Fruit fly (Drosophila melanogaster) whole organism, wandering third instar larva: ENCODE results near the gene CG43288.

Experiments
- Abd-B ChIP-seq: fragments of >200 bp; optimal IDR thresholded peaks from 2 replicates; lab custom pipeline; 2017; ENCODE audit warnings: missing biosample characterization, missing genetic modification characterization
- CG32264 ChIP-seq: fragments of 200-800 bp; sonication (Bioruptor generic); optimal IDR thresholded peaks from 2 replicates; lab custom pipeline; 2016; ENCODE audit warnings: missing biosample characterization, missing genetic modification characterization
- CG9705 ChIP-seq: fragments of 200-800 bp; sonication (Bioruptor generic); optimal IDR thresholded peaks from 2 replicates; lab custom pipeline; 2018; ENCODE audit warnings: missing biosample characterization, mild to moderate bottlenecking, missing genetic modification characterization
- CrebA ChIP-seq: fragments of 200-800 bp; sonication (Bioruptor generic); optimal IDR thresholded peaks from 2 replicates; lab custom pipeline; 2016; ENCODE audit warnings: missing biosample characterization, mild to moderate bottlenecking, missing genetic modification characterization, borderline replicate concordance
- Dfd ChIP-seq: fragments of >200 bp; optimal IDR thresholded peaks from 2 replicates; lab custom pipeline; 2017; ENCODE audit warnings: missing biosample characterization, missing genetic modification characterization
- Dif ChIP-seq: fragments of 200-275, 200-300 bp; sonication (Bioruptor generic); optimal IDR thresholded peaks from 2 replicates; lab custom pipeline; 2018; ENCODE audit warnings: missing biosample characterization, missing genetic modification characterization; ENCODE audit not compliant: partially characterized antibody
- GATAd ChIP-seq: sonication (Bioruptor generic); optimal IDR thresholded peaks from 2 replicates; lab custom pipeline; 2016; ENCODE audit warnings: missing biosample characterization, missing genetic modification characterization
- Hnf4 ChIP-seq: fragments of 200-800 bp; sonication (Bioruptor generic); optimal IDR thresholded peaks from 2 replicates; lab custom pipeline; 2016; ENCODE audit warnings: missing biosample characterization, mild to moderate bottlenecking, missing genetic modification characterization
- Hr78 ChIP-seq: fragments of >200 bp; optimal IDR thresholded peaks from 2 replicates; lab custom pipeline; 2017; ENCODE audit warnings: missing biosample characterization, missing genetic modification characterization
- Hr83 ChIP-seq: fragments of 200-300 bp; sonication (Bioruptor generic); optimal IDR thresholded peaks from 2 replicates; lab custom pipeline; 2016; ENCODE audit warnings: missing biosample characterization, mild to moderate bottlenecking, missing genetic modification characterization, moderate library complexity; ENCODE audit not compliant: poor library complexity, severe bottlenecking
- Jra ChIP-seq: sonication (Bioruptor generic); optimal IDR thresholded peaks from 2 replicates; lab custom pipeline; 2016; ENCODE audit warnings: missing biosample characterization, missing genetic modification characterization
- Mio ChIP-seq: sonication (Bioruptor generic); optimal IDR thresholded peaks from 2 replicates; lab custom pipeline; 2016; ENCODE audit warnings: missing biosample characterization, missing genetic modification characterization
- Myc ChIP-seq: fragments of >200 bp; optimal IDR thresholded peaks from 2 replicates; lab custom pipeline; 2017
- N ChIP-seq: fragments of >200 bp; optimal IDR thresholded peaks from 2 replicates; lab custom pipeline; 2018; ENCODE audit warnings: missing biosample characterization, missing external identifiers, missing genetic modification characterization
- OdsH ChIP-seq: fragments of 200-800 bp; sonication (Bioruptor generic); optimal IDR thresholded peaks from 2 replicates; lab custom pipeline; 2016; ENCODE audit warnings: missing biosample characterization, mild to moderate bottlenecking, missing genetic modification characterization
- Rel ChIP-seq, 2 experiments: fragments of 200-800 bp; sonication (Bioruptor generic) in 1 of 2; optimal IDR thresholded peaks; 2 replicates in 1 of 2; 3 replicates in 1 of 2; lab custom pipeline; 2016 to 2019; ENCODE audit warnings: mild to moderate bottlenecking in 2 of 2, missing biosample characterization in 2 of 2, missing genetic modification characterization in 2 of 2, moderate library complexity in 1 of 2
- Sp1 ChIP-seq: fragments of 200-800 bp; sonication (Bioruptor generic); optimal IDR thresholded peaks from 3 replicates; lab custom pipeline; 2019; ENCODE audit warnings: missing biosample characterization, mild to moderate bottlenecking, missing genetic modification characterization, moderate library complexity
- Vsx2 ChIP-seq: fragments of 200-300, 225-300 bp; sonication (Bioruptor generic); optimal IDR thresholded peaks from 2 replicates; lab custom pipeline; 2018; ENCODE audit warnings: missing biosample characterization, missing genetic modification characterization; ENCODE audit not compliant: partially characterized antibody
- br ChIP-seq: fragments of 200-800 bp; sonication (Bioruptor generic); optimal IDR thresholded peaks from 2 replicates; lab custom pipeline; 2016; ENCODE audit warnings: missing biosample characterization, missing genetic modification characterization
- brk ChIP-seq: fragments of 200-800 bp; sonication (Bioruptor generic); optimal IDR thresholded peaks from 2 replicates; lab custom pipeline; 2016; ENCODE audit warnings: missing biosample characterization, mild to moderate bottlenecking, missing genetic modification characterization
- dl ChIP-seq, 2 experiments: fragments of 175-275, 200-275 bp in 1 of 2; fragments of 200-275 bp in 1 of 2; sonication (Bioruptor generic); optimal IDR thresholded peaks; lab custom pipeline; 2018; ENCODE audit warnings: mild to moderate bottlenecking in 2 of 2, missing biosample characterization in 2 of 2, missing genetic modification characterization in 2 of 2, moderate library complexity in 2 of 2; ENCODE audit not compliant: partially characterized antibody in 2 of 2, insufficient read depth in 1 of 2
- dsf ChIP-seq: sonication (Bioruptor generic); optimal IDR thresholded peaks from 2 replicates; lab custom pipeline; 2016; ENCODE audit warnings: missing biosample characterization, missing genetic modification characterization, borderline replicate concordance
- ey ChIP-seq: fragments of 200-800 bp; sonication (Bioruptor generic); optimal IDR thresholded peaks from 2 replicates; lab custom pipeline; 2016; ENCODE audit warnings: missing biosample characterization, missing genetic modification characterization
- foxo ChIP-seq, 2 experiments: fragments of 200-800 bp; sonication (Bioruptor generic); optimal IDR thresholded peaks; 2 replicates in 1 of 2; 3 replicates in 1 of 2; lab custom pipeline; 2016 to 2017; ENCODE audit warnings: missing biosample characterization in 2 of 2, missing genetic modification characterization in 2 of 2
- h ChIP-seq: fragments of 200-800 bp; sonication (Bioruptor generic); optimal IDR thresholded peaks from 3 replicates; lab custom pipeline; 2016; ENCODE audit warnings: missing biosample characterization, mild to moderate bottlenecking, missing genetic modification characterization
- jim ChIP-seq: fragments of 175-275, 200-325 bp; sonication (Bioruptor generic); optimal IDR thresholded peaks from 2 replicates; lab custom pipeline; 2016; ENCODE audit warnings: missing biosample characterization, mild to moderate bottlenecking, missing genetic modification characterization
- lola ChIP-seq: fragments of >200 bp; optimal IDR thresholded peaks from 2 replicates; lab custom pipeline; 2017; ENCODE audit warnings: missing biosample characterization, missing genetic modification characterization
- pan ChIP-seq: fragments of >200 bp; optimal IDR thresholded peaks from 2 replicates; lab custom pipeline; 2017
- rgr ChIP-seq: fragments of 200-800 bp; sonication (Bioruptor generic); optimal IDR thresholded peaks from 3 replicates; lab custom pipeline; 2016; ENCODE audit warnings: missing biosample characterization, mild to moderate bottlenecking, missing genetic modification characterization
- sv ChIP-seq: fragments of 200-800 bp; sonication (Bioruptor generic); optimal IDR thresholded peaks from 3 replicates; lab custom pipeline; 2016; ENCODE audit warnings: missing biosample characterization, missing genetic modification characterization
- usp ChIP-seq: fragments of >200 bp; optimal IDR thresholded peaks from 2 replicates; lab custom pipeline; 2017; ENCODE audit warnings: missing biosample characterization, missing genetic modification characterization
- woc ChIP-seq: sonication (Bioruptor generic); optimal IDR thresholded peaks from 2 replicates; lab custom pipeline; 2016; ENCODE audit warnings: missing biosample characterization, mild to moderate bottlenecking, missing genetic modification characterization

The CG43288 gene

dm6 chrX:4240146-4240545 lies 27.3 kb downstream of the CG43288 start:
- TF ChIP-seq CG9705 (GFP tag; lab: Kevin White, UChicago) (no peak), Dif (no peak), Hnf4 (GFP tag; lab: Kevin White, UChicago) (no peak), Myc (peak; percentile 9), Hr83 (GFP tag; lab: Kevin White, UChicago) (no peak)
- TF ChIP-seq, all 38 proteins: peak for 1

dm6 chrX:4242726-4243125 lies 29.9 kb downstream of the CG43288 start, which contains the start of gene Femcoat:
TSS of gene Femcoat (minus strand) at chrX:4242826.
- TF ChIP-seq dl (GFP tag; optimal IDR thresholded peaks at IDR 0.05; lab: Kevin White, UChicago; ENCODE audit: insufficient read depth in 1 of 2, partially characterized antibody in 2 of 2) (no peak), br (GFP tag; lab: Kevin White, UChicago) (no peak), OdsH (GFP tag; lab: Kevin White, UChicago) (no peak)

dm6 chrX:4246039-4246438 lies 33.2 kb downstream of the CG43288 start, which contains the start of gene Muc4B:
TSS of gene Muc4B (minus strand) at chrX:4246139.
- no peak for TF ChIP-seq Hnf4 (GFP tag; lab: Kevin White, UChicago)
- TF ChIP-seq CG9705 (GFP tag; lab: Kevin White, UChicago): no peak
- TF ChIP-seq rgr (GFP tag; lab: Kevin White, UChicago): no peak
- TF ChIP-seq Abd-B: no peak
- TF ChIP-seq usp (GFP tag; lab: Kevin White, UChicago): no peak
- no peak for TF ChIP-seq Dif
- TF ChIP-seq jim: no peak
- TF ChIP-seq Myc: no peak
- no peak for TF ChIP-seq CrebA
- TF ChIP-seq dsf: no peak
- TF ChIP-seq Sp1 (GFP tag; lab: Kevin White, UChicago): no peak
- no peak for TF ChIP-seq Hr78
- TF ChIP-seq sv (GFP tag; lab: Kevin White, UChicago): no peak
- no peak for TF ChIP-seq pan (lab: Kevin White, UChicago)
- no peak for TF ChIP-seq woc (GFP tag; lab: Kevin White, UChicago)
- TF ChIP-seq Jra (GFP tag; lab: Kevin White, UChicago): no peak
- TF ChIP-seq N (GFP tag; lab: Kevin White, UChicago): no peak
- no peak for TF ChIP-seq Hr83 (GFP tag; lab: Kevin White, UChicago)
- no peak for TF ChIP-seq brk (GFP tag; lab: Kevin White, UChicago)

dm6 chrX:4247013-4247412 lies 34.2 kb downstream of the CG43288 start, which contains the start of gene CG43134:
TSS of gene CG43134 (plus strand) at chrX:4247313.
- TF ChIP-seq pan (lab: Kevin White, UChicago) (no peak), Rel (GFP tag; optimal IDR thresholded peaks at IDR 0.05; lab: Kevin White, UChicago) (no peak), Rel (tag; optimal IDR thresholded peaks at IDR 0.05; lab: Kevin White, UChicago) (no peak), Jra (GFP tag; lab: Kevin White, UChicago) (no peak), h (GFP tag; lab: Kevin White, UChicago) (no peak), Sp1 (GFP tag; lab: Kevin White, UChicago) (no peak), woc (GFP tag; lab: Kevin White, UChicago) (no peak), ey (GFP tag; lab: Kevin White, UChicago) (no peak), br (GFP tag; lab: Kevin White, UChicago) (no peak), Hnf4 (GFP tag; lab: Kevin White, UChicago) (no peak), GATAd (GFP tag; lab: Kevin White, UChicago) (no peak), CG9705 (GFP tag; lab: Kevin White, UChicago) (no peak), sv (GFP tag; lab: Kevin White, UChicago) (no peak)

dm6 chrX:4248077-4248476 lies 35.3 kb downstream of the CG43288 start, which contains the start of gene CG43135:
TSS of gene CG43135 (plus strand) at chrX:4248377.
- no peak for TF ChIP-seq Vsx2 (GFP tag; lab: Kevin White, UChicago)
- no peak for TF ChIP-seq foxo (GFP tag; optimal IDR thresholded peaks at IDR 0.05; lab: Kevin White, UChicago)
- TF ChIP-seq Mio (GFP tag; lab: Kevin White, UChicago): no peak
- no peak for TF ChIP-seq Hr78
- TF ChIP-seq Dfd (GFP tag; lab: Kevin White, UChicago): no peak
- TF ChIP-seq jim: no peak
- TF ChIP-seq Jra (GFP tag; lab: Kevin White, UChicago): no peak
- TF ChIP-seq brk (GFP tag; lab: Kevin White, UChicago): no peak
- no peak for TF ChIP-seq Abd-B
- TF ChIP-seq lola (GFP tag; lab: Kevin White, UChicago): no peak
- no peak for TF ChIP-seq CG32264 (GFP tag; lab: Kevin White, UChicago)
